Worm (Caenorhabditis elegans) whole organism, L4 larva: ENCODE data around the gene nlp-78.

Experiments used
- F10B5.3 ChIP-seq: sonication (generic microtip); optimal IDR thresholded peaks from 2 replicates; lab custom pipeline; 2016; ENCODE audit warnings: mild to moderate bottlenecking, missing genetic modification characterization, missing compliant biosample characterization
- F26F4.8 ChIP-seq: fragments of 200-800 bp; sonication (Bioruptor generic); conservative IDR thresholded peaks from 2 replicates; pipeline ENCODE4 v1.3.6; 2022; ENCODE audit warnings: missing genetic modification characterization, missing compliant biosample characterization
- T20F7.1 ChIP-seq: fragments of 200-800 bp; sonication (Bioruptor generic); optimal IDR thresholded peaks from 2 replicates; lab custom pipeline; 2018; ENCODE audit warnings: mild to moderate bottlenecking, missing genetic modification characterization, missing compliant biosample characterization
- T26A8.4 ChIP-seq: fragments of 200-800 bp; sonication (Bioruptor generic); IDR thresholded peaks from 2 replicates; pipeline ENCODE4 v1.3.6; 2022; ENCODE audit warnings: missing genetic modification characterization, missing compliant biosample characterization
- Y48G9A.11 ChIP-seq: fragments of 200-800 bp; sonication (Bioruptor generic); IDR thresholded peaks from 2 replicates; pipeline ENCODE4 v1.3.6; 2022; ENCODE audit warnings: missing genetic modification reagents, missing genetic modification characterization, missing compliant biosample characterization
- Y75B8A.6 ChIP-seq: fragments of 200-800 bp; sonication (Bioruptor generic); IDR thresholded peaks from 2 replicates; pipeline ENCODE4 v1.3.6; 2022; ENCODE audit warnings: missing genetic modification reagents, missing genetic modification characterization, missing compliant biosample characterization
- ama-1 ChIP-seq: fragments of 150-350 bp; optimal IDR thresholded peaks from 2 replicates; lab custom pipeline; 2014; ENCODE audit warnings: inconsistent platforms, mixed read lengths
- arid-1 ChIP-seq: fragments of 200-800 bp; sonication (Bioruptor generic); conservative IDR thresholded peaks from 2 replicates; pipeline ENCODE4 v1.3.6; 2022; ENCODE audit warnings: missing genetic modification reagents, missing genetic modification characterization, missing compliant biosample characterization
- attf-4 ChIP-seq: sonication (generic microtip); optimal IDR thresholded peaks from 3 replicates; lab custom pipeline; 2017; ENCODE audit warnings: missing biosample characterization, missing genetic modification characterization
- ceh-20 ChIP-seq: fragments of 200-800 bp; sonication (Bioruptor generic); IDR thresholded peaks from 2 replicates; pipeline ENCODE4 v1.3.6; 2022; ENCODE audit warnings: missing genetic modification reagents, missing genetic modification characterization, missing compliant biosample characterization
- ceh-32 ChIP-seq: sonication (generic microtip); optimal IDR thresholded peaks from 2 replicates; lab custom pipeline; 2016; ENCODE audit warnings: mild to moderate bottlenecking, missing genetic modification characterization, missing compliant biosample characterization; ENCODE audit not compliant: poor library complexity
- ceh-44 ChIP-seq: fragments of 200-800 bp; sonication (Bioruptor generic); IDR thresholded peaks from 2 replicates; pipeline ENCODE4 v1.3.6; 2022; ENCODE audit warnings: missing genetic modification reagents, missing genetic modification characterization, missing compliant biosample characterization
- ceh-82 ChIP-seq: sonication (generic microtip); optimal IDR thresholded peaks from 2 replicates; lab custom pipeline; 2017; ENCODE audit warnings: missing biosample characterization, missing genetic modification characterization
- ces-1 ChIP-seq: fragments of 150-350 bp; sonication (generic microtip); optimal IDR thresholded peaks from 4 replicates; lab custom pipeline; 2014; ENCODE audit warnings: missing biosample characterization, missing genetic modification reagents, missing genetic modification characterization
- ctbp-1 ChIP-seq: fragments of 200-800 bp; sonication (Bioruptor generic); IDR thresholded peaks from 2 replicates; pipeline ENCODE4 v1.3.6; 2022; ENCODE audit warnings: missing genetic modification reagents, missing genetic modification characterization, missing compliant biosample characterization
- daf-19 ChIP-seq: fragments of 200-800 bp; sonication (Bioruptor generic); conservative IDR thresholded peaks from 2 replicates; pipeline ENCODE4 v1.3.6; 2022; ENCODE audit warnings: missing genetic modification characterization, missing compliant biosample characterization
- daf-8 ChIP-seq: fragments of 200-800 bp; sonication (Bioruptor generic); IDR thresholded peaks from 2 replicates; pipeline ENCODE4 v1.3.6; 2022; ENCODE audit warnings: missing genetic modification characterization, missing compliant biosample characterization
- dmd-6 ChIP-seq: fragments of 200-800 bp; sonication (Bioruptor generic); IDR thresholded peaks from 2 replicates; pipeline ENCODE4 v1.3.6; 2022; ENCODE audit warnings: missing genetic modification reagents, missing genetic modification characterization, missing compliant biosample characterization
- dmd-8 ChIP-seq: fragments of 200-800 bp; sonication (Bioruptor generic); IDR thresholded peaks from 2 replicates; pipeline ENCODE4 v1.3.6; 2022; ENCODE audit warnings: missing genetic modification characterization, missing compliant biosample characterization
- dpl-1 ChIP-seq: fragments of 150-350 bp; optimal IDR thresholded peaks from 2 replicates; lab custom pipeline; 2014; ENCODE audit warnings: missing biosample characterization, missing genetic modification reagents, missing genetic modification characterization
- dve-1 ChIP-seq: sonication (generic microtip); optimal IDR thresholded peaks from 2 replicates; lab custom pipeline; 2017; ENCODE audit warnings: antibody characterized with exemption, mild to moderate bottlenecking, missing genetic modification characterization, missing compliant biosample characterization; ENCODE audit not compliant: insufficient read depth
- egl-27 ChIP-seq: sonication (generic microtip); optimal IDR thresholded peaks from 3 replicates; lab custom pipeline; 2017; ENCODE audit warnings: missing biosample characterization, missing genetic modification reagents, missing genetic modification characterization
- fos-1 ChIP-seq: fragments of 150-350 bp; optimal IDR thresholded peaks from 2 replicates; lab custom pipeline; 2014; ENCODE audit warnings: missing biosample characterization, missing genetic modification characterization
- gei-8 ChIP-seq: fragments of 200-800 bp; sonication (Bioruptor generic); optimal IDR thresholded peaks from 2 replicates; lab custom pipeline; 2018; ENCODE audit warnings: mild to moderate bottlenecking, missing genetic modification characterization, missing compliant biosample characterization
- hlh-11 ChIP-seq: fragments of 200-800 bp; sonication (Bioruptor generic); optimal IDR thresholded peaks from 2 replicates; lab custom pipeline; 2018; ENCODE audit warnings: mild to moderate bottlenecking, missing genetic modification characterization, missing compliant biosample characterization
- lin-1 ChIP-seq: fragments of 200-800 bp; sonication (Bioruptor generic); IDR thresholded peaks from 2 replicates; pipeline ENCODE4 v1.3.6; 2022; ENCODE audit warnings: missing genetic modification reagents, missing genetic modification characterization, missing compliant biosample characterization
- lin-13 ChIP-seq: fragments of 150-350 bp; optimal IDR thresholded peaks from 2 replicates; lab custom pipeline; 2014; ENCODE audit warnings: missing biosample characterization, missing genetic modification reagents, missing genetic modification characterization
- lin-38 ChIP-seq: fragments of 200-800 bp; sonication (Bioruptor generic); IDR thresholded peaks from 2 replicates; pipeline ENCODE4 v1.3.6; 2022; ENCODE audit warnings: missing genetic modification reagents, missing genetic modification characterization, missing compliant biosample characterization
- lsy-2 ChIP-seq, 2 experiments: fragments of 150-350 bp in 1 of 2; sonication (generic microtip) in 1 of 2; optimal IDR thresholded peaks; 2 replicates each; lab custom pipeline; 2014 to 2017; ENCODE audit warnings: missing biosample characterization in 2 of 2, missing genetic modification characterization in 2 of 2
- madf-5 ChIP-seq, 2 experiments: fragments of 200-800 bp; sonication (Bioruptor generic); IDR thresholded peaks; 2 replicates each; pipeline ENCODE4 v1.3.6; 2022; ENCODE audit warnings: missing compliant biosample characterization in 2 of 2, missing genetic modification characterization in 2 of 2
- mdl-1 ChIP-seq, 2 experiments: fragments of 150-350 bp in 1 of 2; sonication (generic microtip) in 1 of 2; optimal IDR thresholded peaks; 2 replicates each; lab custom pipeline; 2014 to 2017; ENCODE audit warnings: missing biosample characterization in 2 of 2, missing genetic modification characterization in 2 of 2
- mep-1 ChIP-seq: fragments of 150-350 bp; sonication (generic microtip); optimal IDR thresholded peaks from 3 replicates; lab custom pipeline; 2014; ENCODE audit warnings: missing biosample characterization, missing genetic modification characterization
- mes-2 ChIP-seq: sonication (generic microtip); optimal IDR thresholded peaks from 2 replicates; lab custom pipeline; 2016; ENCODE audit warnings: missing genotype, mild to moderate bottlenecking, missing genetic modification characterization, missing compliant biosample characterization; ENCODE audit not compliant: poor library complexity, severe bottlenecking
- mxl-3 ChIP-seq: fragments of 200-800 bp; sonication (Bioruptor generic); optimal IDR thresholded peaks from 2 replicates; lab custom pipeline; 2018; ENCODE audit warnings: mild to moderate bottlenecking, missing genetic modification characterization, missing compliant biosample characterization
- nhr-10 ChIP-seq: fragments of 150-350 bp; optimal IDR thresholded peaks from 2 replicates; lab custom pipeline; 2014; ENCODE audit warnings: missing biosample characterization, missing genetic modification characterization
- nhr-111 ChIP-seq: fragments of 200-800 bp; sonication (Bioruptor generic); optimal IDR thresholded peaks from 2 replicates; lab custom pipeline; 2018; ENCODE audit warnings: mild to moderate bottlenecking, missing genetic modification characterization, missing compliant biosample characterization
- nhr-25 ChIP-seq: sonication (generic microtip); optimal IDR thresholded peaks from 2 replicates; lab custom pipeline; 2017; ENCODE audit warnings: missing genetic modification characterization, mild to moderate bottlenecking, missing compliant biosample characterization, antibody characterized with exemption, moderate library complexity, borderline replicate concordance; ENCODE audit not compliant: insufficient read depth
- nhr-28 ChIP-seq: fragments of 150-350 bp; optimal IDR thresholded peaks from 2 replicates; lab custom pipeline; 2014; ENCODE audit warnings: missing biosample characterization, missing genetic modification characterization
- nhr-42 ChIP-seq: fragments of 200-800 bp; sonication (Bioruptor generic); IDR thresholded peaks from 2 replicates; pipeline ENCODE4 v1.3.6; 2022; ENCODE audit warnings: missing genetic modification characterization, missing compliant biosample characterization
- nhr-76 ChIP-seq: fragments of 150-350 bp; optimal IDR thresholded peaks from 2 replicates; lab custom pipeline; 2014; ENCODE audit warnings: missing biosample characterization, missing genetic modification characterization
- nhr-77 ChIP-seq: fragments of 150-350 bp; optimal IDR thresholded peaks from 2 replicates; lab custom pipeline; 2014; ENCODE audit warnings: missing biosample characterization, missing genetic modification characterization
- pqm-1 ChIP-seq: sonication (generic microtip); optimal IDR thresholded peaks from 2 replicates; lab custom pipeline; 2017; ENCODE audit warnings: missing biosample characterization, missing genetic modification characterization
- rbr-2 ChIP-seq: sonication (generic microtip); optimal IDR thresholded peaks from 2 replicates; lab custom pipeline; 2016; ENCODE audit warnings: missing genotype, missing genetic modification characterization, missing compliant biosample characterization
- snpc-1.2 ChIP-seq: fragments of 200-800 bp; sonication (Bioruptor generic); IDR thresholded peaks from 2 replicates; pipeline ENCODE4 v1.3.6; 2022; ENCODE audit warnings: missing genetic modification reagents, missing genetic modification characterization, missing compliant biosample characterization
- tra-1 ChIP-seq: fragments of 200-800 bp; sonication (Bioruptor generic); IDR thresholded peaks from 2 replicates; pipeline ENCODE4 v1.3.6; 2022; ENCODE audit warnings: missing genetic modification reagents, missing genetic modification characterization, missing compliant biosample characterization
- unc-130 ChIP-seq: sonication (generic microtip); optimal IDR thresholded peaks from 2 replicates; lab custom pipeline; 2016; ENCODE audit warnings: missing genetic modification reagents, missing genetic modification characterization, missing compliant biosample characterization
- unc-39 ChIP-seq: sonication (generic microtip); optimal IDR thresholded peaks from 2 replicates; lab custom pipeline; 2017; ENCODE audit warnings: missing biosample characterization, missing genetic modification characterization
- unc-62 ChIP-seq, 3 experiments: fragments of 150-350 bp in 1 of 3; sonication (generic microtip); optimal IDR thresholded peaks in 2 of 3; peaks in 1 of 3; 1 replicate in 1 of 3; 2 replicates in 2 of 3; lab custom pipeline; 2014 to 2017; ENCODE audit warnings: missing biosample characterization in 3 of 3, missing genetic modification characterization in 3 of 3, missing genetic modification reagents in 3 of 3, missing genotype in 1 of 3
- zag-1 ChIP-seq: fragments of 150-350 bp; optimal IDR thresholded peaks from 2 replicates; lab custom pipeline; 2014; ENCODE audit warnings: missing biosample characterization, missing genetic modification characterization
- zfp-3 ChIP-seq: fragments of 200-800 bp; sonication (Bioruptor generic); conservative IDR thresholded peaks from 2 replicates; pipeline ENCODE4 v1.3.6; 2022; ENCODE audit warnings: missing genetic modification reagents, missing genetic modification characterization, missing compliant biosample characterization
- zip-2 ChIP-seq: fragments of 150-350 bp; optimal IDR thresholded peaks from 2 replicates; lab custom pipeline; 2014; ENCODE audit warnings: missing biosample characterization, missing genetic modification characterization
- ztf-11 ChIP-seq: fragments of 150-350 bp; optimal IDR thresholded peaks from 2 replicates; lab custom pipeline; 2014; ENCODE audit warnings: missing biosample characterization, missing genetic modification characterization

The nlp-78 gene

ce11 chrII:9113759-9114158 lies 22.2 kb upstream of the nlp-78 start (continued):
- TF ChIP-seq nhr-42 (GFP tag; lab: Robert Waterston, UW) (no peak), unc-130 (GFP tag; lab: Kevin White, UChicago) (no peak), ceh-44 (GFP tag; lab: Robert Waterston, UW) (no peak), dpl-1 (GFP tag; lab: Kevin White, UChicago) (peak; percentile 44), mxl-3 (GFP tag; lab: Kevin White, UChicago) (peak; percentile 84), daf-8 (GFP tag; lab: Robert Waterston, UW) (no peak), nhr-28 (tag; lab: Kevin White, UChicago) (peak; percentile 95), pqm-1 (tag; lab: Kevin White, UChicago) (peak; percentile 26), lsy-2 (tag; optimal IDR thresholded peaks at IDR 0.05; lab: Kevin White, UChicago) (peak in 1 of 2 experiments; percentile 47), ces-1 (GFP tag; lab: Kevin White, UChicago) (no peak), fos-1 (no peak), zag-1 (tag; lab: Kevin White, UChicago) (no peak), nhr-10 (tag; lab: Kevin White, UChicago) (no peak), T20F7.1 (GFP tag; lab: Kevin White, UChicago) (peak; percentile 38), ceh-32 (no peak), zfp-3 (GFP tag; lab: Robert Waterston, UW) (no peak), rbr-2 (tag; lab: Kevin White, UChicago) (no peak), nhr-111 (no peak), egl-27 (tag; lab: Kevin White, UChicago) (no peak), F26F4.8 (GFP tag; lab: Robert Waterston, UW) (no peak), dmd-8 (GFP tag; lab: Robert Waterston, UW) (no peak), snpc-1.2 (GFP tag; lab: Robert Waterston, UW) (no peak), unc-62 (GFP tag; optimal IDR thresholded peaks at IDR 0.05 in 1 of 2; lab: Kevin White, UChicago) (peak in 1 of 2 experiments; percentile 27), unc-62 (tag; optimal IDR thresholded peaks at IDR 0.05; lab: Kevin White, UChicago) (no peak), ceh-20 (GFP tag; lab: Robert Waterston, UW) (no peak), tra-1 (GFP tag; lab: Robert Waterston, UW) (peak; percentile 70; the same call in 1 of the 2 replicates), zip-2 (tag; lab: Kevin White, UChicago) (no peak), arid-1 (no peak), ceh-82 (no peak), ama-1 (lab: Kevin White, UChicago) (no peak), ctbp-1 (GFP tag; lab: Robert Waterston, UW) (no peak), attf-4 (tag; lab: Kevin White, UChicago) (no peak), dmd-6 (GFP tag; lab: Robert Waterston, UW) (peak; percentile 85), Y75B8A.6 (no peak), madf-5 (GFP tag; IDR thresholded peaks at IDR 0.05; lab: Robert Waterston, UW) (no peak), lin-1 (GFP tag; lab: Robert Waterston, UW) (no peak), dve-1 (peak; percentile 64), mes-2 (peak; percentile 25), lin-38 (peak; percentile 35; the same call in 1 of the 2 replicates), gei-8 (GFP tag; lab: Kevin White, UChicago) (no peak), ztf-11 (tag; lab: Kevin White, UChicago) (no peak), T26A8.4 (GFP tag; lab: Robert Waterston, UW) (no peak), mep-1 (peak; percentile 52), hlh-11 (peak; percentile 94), nhr-76 (tag; lab: Kevin White, UChicago) (no peak), nhr-25 (tag; lab: Kevin White, UChicago) (no peak), mdl-1 (tag; optimal IDR thresholded peaks at IDR 0.05; lab: Kevin White, UChicago) (peak in 1 of 2 experiments; percentile 77), F10B5.3 (tag; lab: Kevin White, UChicago) (no peak), Y48G9A.11 (GFP tag; lab: Robert Waterston, UW) (no peak), unc-39 (tag; lab: Kevin White, UChicago) (no peak), daf-19 (no peak), lin-13 (GFP tag; lab: Kevin White, UChicago) (no peak), nhr-77 (tag; lab: Kevin White, UChicago) (peak; percentile 44)
